Fruit fly (Drosophila melanogaster): ENCODE measurements around the gene htk.

htk gene

dm6 chrX:18900958-18901357 lies 57.5 kb downstream of the htk start:
- TF ChIP-seq rn (GFP tag; IDR thresholded peaks at IDR 0.05), result no peak
- TF ChIP-seq CG13204 (GFP tag; optimal IDR thresholded peaks at IDR 0.05), result no peak
- TF ChIP-seq CG15710 (tag; optimal IDR thresholded peaks at IDR 0.05), result no peak
- TF ChIP-seq fd96Ca (GFP tag; IDR thresholded peaks at IDR 0.05), result no peak
- no peak for TF ChIP-seq CG32121 (GFP tag; IDR thresholded peaks at IDR 0.05)
- TF ChIP-seq CG10348 (GFP tag; IDR thresholded peaks at IDR 0.05), result no peak
- TF ChIP-seq gl (tag; optimal IDR thresholded peaks at IDR 0.05), result no peak
- TF ChIP-seq CG34367 (tag; optimal IDR thresholded peaks at IDR 0.05), result no peak
- TF ChIP-seq EcR (GFP tag; optimal IDR thresholded peaks at IDR 0.05), result no peak
- no peak for TF ChIP-seq D1 (tag; optimal IDR thresholded peaks at IDR 0.05)

dm6 chrX:18902800-18903199 lies 59.3 kb downstream of the htk start:
- TF ChIP-seq CG9948 (tag; optimal IDR thresholded peaks at IDR 0.05) (no peak), CG12605 (GFP tag; IDR thresholded peaks at IDR 0.05) (no peak), CG8159 (tag; optimal IDR thresholded peaks at IDR 0.05) (no peak), fd96Ca (GFP tag; IDR thresholded peaks at IDR 0.05) (peak; percentile 11; the same call in 1 of the 3 replicates)

- TF ChIP-seq CG32121 (GFP tag; IDR thresholded peaks at IDR 0.05), result no peak
- no peak for TF ChIP-seq CG9948 (tag; optimal IDR thresholded peaks at IDR 0.05)
- TF ChIP-seq CG15710 (tag; optimal IDR thresholded peaks at IDR 0.05), result no peak
- TF ChIP-seq CG8159 (tag; optimal IDR thresholded peaks at IDR 0.05), result no peak
- TF ChIP-seq CG8301 (tag; optimal IDR thresholded peaks at IDR 0.05), result no peak
- no peak for TF ChIP-seq D1 (tag; optimal IDR thresholded peaks at IDR 0.05)
- no peak for TF ChIP-seq CG14655 (GFP tag; optimal IDR thresholded peaks at IDR 0.05)
Observed at dm6 chrX:18905152-18905551, 61.7 kb downstream of the htk start.

All from whole organism, pupa.